Fruit fly (Drosophila melanogaster) whole organism, embryonic: ENCODE measurements around the gene Cpr65Av.

Experiments used
- CG10366 ChIP-seq: fragments of 200-800 bp; sonication (Bioruptor generic); IDR thresholded peaks from 2 replicates; pipeline ENCODE4 v1.3.6; 2022; ENCODE audit warnings: missing biosample characterization, missing genetic modification characterization
- CG10431 ChIP-seq: fragments of 200-800 bp; sonication (Bioruptor generic); optimal IDR thresholded peaks from 3 replicates; lab custom pipeline; 2018; ENCODE audit warnings: missing biosample characterization, mild to moderate bottlenecking, missing genetic modification characterization
- CG10654 ChIP-seq: fragments of 200-800 bp; sonication (Bioruptor generic); optimal IDR thresholded peaks from 2 replicates; lab custom pipeline; 2016; ENCODE audit warnings: missing biosample characterization, missing genetic modification characterization
- CG12299 ChIP-seq: fragments of 200-800 bp; sonication (Bioruptor generic); optimal IDR thresholded peaks from 2 replicates; lab custom pipeline; 2018; ENCODE audit warnings: missing biosample characterization, mild to moderate bottlenecking, missing genetic modification characterization
- CG14860 ChIP-seq: fragments of 200-800 bp; sonication (Bioruptor generic); IDR thresholded peaks from 3 replicates; pipeline ENCODE4 v1.3.6; 2022; ENCODE audit warnings: missing biosample characterization, missing genetic modification characterization; ENCODE audit not compliant: partially characterized antibody
- CG15696 ChIP-seq: fragments of 200-800 bp; sonication (Bioruptor generic); optimal IDR thresholded peaks from 2 replicates; lab custom pipeline; 2019; ENCODE audit warnings: missing biosample characterization, mild to moderate bottlenecking, missing genetic modification characterization, moderate library complexity
- CG16813 ChIP-seq: fragments of 200-800 bp; sonication (Bioruptor generic); IDR thresholded peaks from 3 replicates; pipeline ENCODE4 v1.3.6; 2022; ENCODE audit warnings: missing biosample characterization, missing genetic modification characterization; ENCODE audit not compliant: partially characterized antibody
- CG17361 ChIP-seq: fragments of 200-800 bp; sonication (Bioruptor generic); IDR thresholded peaks from 3 replicates; pipeline ENCODE4 v1.3.6; 2022; ENCODE audit warnings: missing biosample characterization, missing genetic modification characterization
- CG2199 ChIP-seq: fragments of 200-800 bp; sonication (Bioruptor generic); IDR thresholded peaks from 3 replicates; pipeline ENCODE4 v1.3.6; 2022; ENCODE audit warnings: missing biosample characterization, missing genetic modification characterization
- CG2712 ChIP-seq: fragments of 200-800 bp; optimal IDR thresholded peaks from 3 replicates; lab custom pipeline; 2019; ENCODE audit warnings: missing biosample characterization, mild to moderate bottlenecking, missing genetic modification characterization, moderate library complexity
- CG32532 ChIP-seq: fragments of 200-800 bp; sonication (Bioruptor generic); IDR thresholded peaks from 2 replicates; pipeline ENCODE4 v1.3.6; 2022; ENCODE audit warnings: missing biosample characterization, missing genetic modification characterization
- CG3281 ChIP-seq: fragments of 200-800 bp; sonication (Bioruptor generic); optimal IDR thresholded peaks from 3 replicates; lab custom pipeline; 2017; ENCODE audit warnings: missing biosample characterization, mild to moderate bottlenecking, missing genetic modification characterization
- CG33557 ChIP-seq: fragments of 200-800 bp; sonication (Bioruptor generic); optimal IDR thresholded peaks from 2 replicates; lab custom pipeline; 2019; ENCODE audit warnings: missing biosample characterization, mild to moderate bottlenecking, missing genetic modification characterization, moderate library complexity
- CG34422 ChIP-seq: fragments of 200-800 bp; sonication (Bioruptor generic); IDR thresholded peaks from 3 replicates; pipeline ENCODE4 v1.3.6; 2022; ENCODE audit warnings: missing biosample characterization, missing genetic modification characterization
- CG4328 ChIP-seq: fragments of 200-800 bp; sonication (Bioruptor generic); optimal IDR thresholded peaks from 3 replicates; lab custom pipeline; 2017; ENCODE audit warnings: missing biosample characterization, missing genetic modification reagents, missing genetic modification characterization
- CG4820 ChIP-seq: fragments of 200-800 bp; sonication (Bioruptor generic); optimal IDR thresholded peaks from 3 replicates; lab custom pipeline; 2016; ENCODE audit warnings: missing biosample characterization, missing genetic modification characterization
- CG7372 ChIP-seq: fragments of 200-800 bp; sonication (Bioruptor generic); IDR thresholded peaks from 2 replicates; pipeline ENCODE4 v1.3.6; 2022; ENCODE audit warnings: missing biosample characterization, missing genetic modification characterization
- CG7928 ChIP-seq: fragments of 200-800 bp; sonication (Bioruptor generic); optimal IDR thresholded peaks from 2 replicates; lab custom pipeline; 2017; ENCODE audit warnings: missing biosample characterization, mild to moderate bottlenecking, missing genetic modification characterization
- CG8290 ChIP-seq, 3 experiments: fragments of 200-800 bp; sonication (Bioruptor generic); optimal IDR thresholded peaks; 2 replicates each; lab custom pipeline; 2016 to 2019; ENCODE audit warnings: missing biosample characterization in 3 of 3, missing genetic modification characterization in 3 of 3, mild to moderate bottlenecking in 2 of 3, moderate library complexity in 1 of 3
- CkIIα-i1 ChIP-seq: fragments of 200-800 bp; sonication (Bioruptor generic); IDR thresholded peaks from 2 replicates; pipeline ENCODE4 v1.3.6; 2022; ENCODE audit warnings: missing biosample characterization, missing genetic modification characterization
- D ChIP-seq, 2 experiments: fragments of 200-800 bp in 1 of 2; fragments of >200 bp in 1 of 2; sonication (Bioruptor generic) in 1 of 2; optimal IDR thresholded peaks; 2 replicates in 1 of 2; 3 replicates in 1 of 2; lab custom pipeline; 2017; ENCODE audit warnings: mild to moderate bottlenecking in 1 of 2, missing biosample characterization in 1 of 2, missing genetic modification characterization in 1 of 2, missing genetic modification reagents in 1 of 2
- Dbx ChIP-seq: fragments of 200-800 bp; sonication (Bioruptor generic); IDR thresholded peaks from 3 replicates; pipeline ENCODE4 v1.3.6; 2022; ENCODE audit warnings: missing biosample characterization, missing genetic modification characterization
- Dfd ChIP-seq, 2 experiments: fragments of >200 bp; optimal IDR thresholded peaks; 2 replicates each; lab custom pipeline; 2017; ENCODE audit warnings: missing biosample characterization in 2 of 2, missing genetic modification characterization in 2 of 2
- Ets65A ChIP-seq: fragments of 200-800 bp; sonication (Bioruptor generic); peaks from one replicate; lab custom pipeline; 2016; ENCODE audit warnings: missing biosample characterization, missing genetic modification characterization
- HmgZ ChIP-seq: fragments of 200-800 bp; sonication (Bioruptor generic); optimal IDR thresholded peaks from 2 replicates; lab custom pipeline; 2018; ENCODE audit warnings: missing biosample characterization, mild to moderate bottlenecking, missing genetic modification characterization
- Meics ChIP-seq: fragments of 200-800 bp; sonication (Bioruptor generic); optimal IDR thresholded peaks from 2 replicates; lab custom pipeline; 2017; ENCODE audit warnings: missing biosample characterization, mild to moderate bottlenecking, missing genetic modification characterization
- Mrtf ChIP-seq: fragments of 200-800 bp; sonication (Bioruptor generic); IDR thresholded peaks from 3 replicates; pipeline ENCODE4 v1.3.6; 2022; ENCODE audit warnings: missing biosample characterization, missing genetic modification characterization
- Oaz ChIP-seq: fragments of 200-800 bp; sonication (Bioruptor generic); IDR thresholded peaks from 2 replicates; pipeline ENCODE4 v1.3.6; 2022; ENCODE audit warnings: missing biosample characterization, missing genetic modification characterization
- Trl ChIP-seq, 3 experiments: fragments of >200 bp in 2 of 3; fragments of 200-800 bp in 1 of 3; sonication (Bioruptor generic) in 1 of 3; optimal IDR thresholded peaks; 2 replicates in 1 of 3; 3 replicates in 2 of 3; lab custom pipeline; 2016 to 2017; ENCODE audit warnings: missing biosample characterization in 1 of 3, missing genetic modification characterization in 1 of 3
- Usf ChIP-seq: fragments of 200-800 bp; sonication (Bioruptor generic); optimal IDR thresholded peaks from 2 replicates; lab custom pipeline; 2017; ENCODE audit warnings: missing genotype, missing biosample characterization, missing genetic modification characterization
- Xbp1 ChIP-seq: fragments of 200-800 bp; sonication (Bioruptor generic); optimal IDR thresholded peaks from 3 replicates; lab custom pipeline; 2016; ENCODE audit warnings: missing biosample characterization, mild to moderate bottlenecking, missing genetic modification characterization
- ac ChIP-seq: fragments of 200-800 bp; sonication (Bioruptor generic); optimal IDR thresholded peaks from 3 replicates; lab custom pipeline; 2017; ENCODE audit warnings: missing biosample characterization, mild to moderate bottlenecking, missing genetic modification characterization
- ato ChIP-seq: fragments of 200-800 bp; sonication (Bioruptor generic); IDR thresholded peaks from 2 replicates; pipeline ENCODE4 v1.3.6; 2022; ENCODE audit warnings: missing biosample characterization, missing genetic modification characterization; ENCODE audit not compliant: partially characterized antibody
- az2 ChIP-seq: fragments of 200-800 bp; sonication (Bioruptor generic); optimal IDR thresholded peaks from 3 replicates; lab custom pipeline; 2016; ENCODE audit warnings: missing biosample characterization, missing genetic modification characterization
- bab2 ChIP-seq: fragments of 200-800 bp; sonication (Bioruptor generic); optimal IDR thresholded peaks from 2 replicates; lab custom pipeline; 2016; ENCODE audit warnings: missing biosample characterization, missing genetic modification characterization
- chm ChIP-seq: fragments of 200-800 bp; sonication (Bioruptor generic); IDR thresholded peaks from 2 replicates; pipeline ENCODE4 v1.3.6; 2022; ENCODE audit warnings: missing biosample characterization, missing genetic modification characterization
- chn ChIP-seq: fragments of 200-800 bp; sonication (Bioruptor generic); optimal IDR thresholded peaks from 2 replicates; lab custom pipeline; 2016; ENCODE audit warnings: missing biosample characterization, missing genetic modification characterization
- crp ChIP-seq, 2 experiments: fragments of 200-800 bp; sonication (Bioruptor generic); optimal IDR thresholded peaks; 2 replicates in 1 of 2; 3 replicates in 1 of 2; lab custom pipeline; 2017; ENCODE audit warnings: missing biosample characterization in 2 of 2, missing genetic modification characterization in 2 of 2, mild to moderate bottlenecking in 1 of 2, moderate library complexity in 1 of 2
- dmrt11E ChIP-seq: fragments of 200-800 bp; sonication (Bioruptor generic); optimal IDR thresholded peaks from 3 replicates; lab custom pipeline; 2018; ENCODE audit warnings: missing biosample characterization, mild to moderate bottlenecking, missing genetic modification characterization, moderate library complexity
- gce ChIP-seq: fragments of 200-800 bp; sonication (Bioruptor generic); IDR thresholded peaks from 3 replicates; pipeline ENCODE4 v1.3.6; 2022; ENCODE audit warnings: missing biosample characterization, missing genetic modification characterization
- ind ChIP-seq: fragments of 200-800 bp; sonication (Bioruptor generic); optimal IDR thresholded peaks from 3 replicates; lab custom pipeline; 2016; ENCODE audit warnings: missing biosample characterization, missing genetic modification characterization
- lbe ChIP-seq: fragments of 200-800 bp; sonication (Bioruptor generic); optimal IDR thresholded peaks from 2 replicates; lab custom pipeline; 2016; ENCODE audit warnings: missing biosample characterization, mild to moderate bottlenecking, missing genetic modification characterization
- maf-S ChIP-seq: fragments of 200-800 bp; sonication (Bioruptor generic); optimal IDR thresholded peaks from 2 replicates; lab custom pipeline; 2016; ENCODE audit warnings: missing biosample characterization, missing genetic modification characterization
- mam ChIP-seq: fragments of 200-800 bp; sonication (Bioruptor generic); optimal IDR thresholded peaks from 3 replicates; lab custom pipeline; 2016; ENCODE audit warnings: missing biosample characterization, missing genetic modification characterization
- nom ChIP-seq: fragments of 200-800 bp; sonication (Bioruptor generic); optimal IDR thresholded peaks from 2 replicates; lab custom pipeline; 2017; ENCODE audit warnings: missing biosample characterization, missing genetic modification characterization, mild to moderate bottlenecking, moderate library complexity, missing genetic modification reagents
- pfk ChIP-seq: fragments of 200-800 bp; sonication (Bioruptor generic); optimal IDR thresholded peaks from 2 replicates; lab custom pipeline; 2018; ENCODE audit warnings: missing biosample characterization, mild to moderate bottlenecking, missing genetic modification characterization, moderate library complexity
- sens ChIP-seq: fragments of 200-800 bp; sonication (Bioruptor generic); peaks from one replicate; lab custom pipeline; 2016; ENCODE audit warnings: missing biosample characterization, missing genetic modification characterization
- so ChIP-seq: fragments of 200-800 bp; sonication (Bioruptor generic); IDR thresholded peaks from 3 replicates; pipeline ENCODE4 v1.3.6; 2022; ENCODE audit warnings: missing biosample characterization, missing genetic modification characterization
- sr ChIP-seq: fragments of 200-800 bp; sonication (Bioruptor generic); IDR thresholded peaks from 3 replicates; pipeline ENCODE4 v1.3.6; 2022; ENCODE audit warnings: missing biosample characterization, missing genetic modification characterization
- z ChIP-seq: fragments of 200-800 bp; sonication (Bioruptor generic); IDR thresholded peaks from 3 replicates; pipeline ENCODE4 v1.3.6; 2022; ENCODE audit warnings: missing biosample characterization, missing genetic modification characterization
- zfh2 ChIP-seq: fragments of 200-800 bp; sonication (Bioruptor generic); optimal IDR thresholded peaks from 2 replicates; lab custom pipeline; 2016; ENCODE audit warnings: missing biosample characterization, missing genetic modification characterization

Cpr65Av gene

DNA sequence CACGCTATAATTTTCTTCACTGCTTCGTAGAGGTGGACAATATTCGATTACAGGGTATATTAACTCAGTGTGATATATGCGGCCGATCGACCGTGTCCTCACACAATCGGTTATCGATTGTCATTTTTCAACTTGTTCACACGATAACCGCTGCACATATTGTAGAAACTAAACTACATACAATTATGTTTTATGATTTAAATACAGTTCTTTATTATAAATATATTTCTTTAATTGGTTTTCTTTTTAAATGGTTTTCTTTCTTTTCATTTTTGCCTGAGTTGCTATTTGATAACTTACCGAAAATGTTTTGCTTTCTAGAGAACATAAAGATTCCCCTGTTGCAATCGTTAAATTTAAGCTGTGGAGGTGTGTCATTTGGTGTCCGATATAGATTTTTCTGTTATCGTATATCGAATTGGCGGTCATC is 34.1 kb upstream of the Cpr65Av start, which contains the start of the genes fmt and CG7376 (continued):
- TF ChIP-seq CG7928 (GFP tag; lab: Kevin White, UChicago) (no peak), so (GFP tag; lab: Robert Waterston, UW) (no peak), maf-S (GFP tag; lab: Kevin White, UChicago) (no peak), CG32532 (GFP tag; lab: Robert Waterston, UW) (no peak; the same call in 1 of the 2 replicates), Xbp1 (peak; percentile 51), az2 (GFP tag; lab: Kevin White, UChicago) (peak; percentile 7), CG3281 (GFP tag; lab: Kevin White, UChicago) (no peak), dmrt11E (tag; lab: Kevin White, UChicago) (peak; percentile 33), pfk (GFP tag; lab: Kevin White, UChicago) (no peak), CG16813 (GFP tag; lab: Robert Waterston, UW) (peak; percentile 81), Dbx (GFP tag; lab: Robert Waterston, UW) (no peak; the same call in 2 of the 3 replicates), CG17361 (GFP tag; lab: Robert Waterston, UW) (no peak), CG4820 (GFP tag; lab: Kevin White, UChicago) (no peak), Oaz (GFP tag; lab: Robert Waterston, UW) (no peak), CG7372 (no peak), CG2199 (GFP tag; lab: Robert Waterston, UW) (no peak), D (optimal IDR thresholded peaks at IDR 0.05; lab: Kevin White, UChicago) (no peak), D (GFP tag; optimal IDR thresholded peaks at IDR 0.05; lab: Kevin White, UChicago) (no peak), zfh2 (GFP tag; lab: Kevin White, UChicago) (no peak), CG33557 (GFP tag; lab: Kevin White, UChicago) (no peak), ind (GFP tag; lab: Kevin White, UChicago) (peak; percentile 31), CG34422 (no peak), Usf (GFP tag; lab: Kevin White, UChicago) (no peak), CkIIα-i1 (no peak), Dfd (GFP tag; optimal IDR thresholded peaks at IDR 0.05; lab: Kevin White, UChicago) (no peak), CG10654 (GFP tag; lab: Kevin White, UChicago) (peak; percentile 27), Trl (optimal IDR thresholded peaks at IDR 0.05; lab: Kevin White, UChicago) (no peak), Trl (GFP tag; optimal IDR thresholded peaks at IDR 0.05; lab: Kevin White, UChicago) (no peak), Mrtf (GFP tag; lab: Robert Waterston, UW) (no peak), CG10366 (GFP tag; lab: Robert Waterston, UW) (no peak), ato (GFP tag; lab: Robert Waterston, UW) (peak; percentile 79), sr (GFP tag; lab: Robert Waterston, UW) (no peak), bab2 (GFP tag; lab: Kevin White, UChicago) (no peak), chm (no peak), Meics (GFP tag; lab: Kevin White, UChicago) (no peak), HmgZ (tag; lab: Kevin White, UChicago) (peak; percentile 23), crp (GFP tag; optimal IDR thresholded peaks at IDR 0.05; lab: Kevin White, UChicago) (no peak), CG12299 (tag; lab: Kevin White, UChicago) (no peak), nom (GFP tag; lab: Kevin White, UChicago) (no peak), Ets65A (GFP tag; lab: Kevin White, UChicago) (peak; percentile 42), CG10431 (GFP tag; lab: Kevin White, UChicago) (no peak), CG2712 (tag; lab: Kevin White, UChicago) (no peak), CG8290 (GFP tag; optimal IDR thresholded peaks at IDR 0.05; lab: Kevin White, UChicago) (no peak), CG8290 (tag; optimal IDR thresholded peaks at IDR 0.05; lab: Kevin White, UChicago) (no peak), z (GFP tag; lab: Robert Waterston, UW) (no peak), sens (GFP tag; lab: Kevin White, UChicago) (no peak), CG14860 (peak; percentile 89), chn (GFP tag; lab: Kevin White, UChicago) (no peak), lbe (no peak), CG15696 (tag; lab: Kevin White, UChicago) (peak; percentile 34), CG4328 (GFP tag; lab: Kevin White, UChicago) (peak; percentile 11), gce (GFP tag; lab: Robert Waterston, UW) (no peak), mam (GFP tag; lab: Kevin White, UChicago) (peak; percentile 3), ac (no peak)
